Worm (Caenorhabditis elegans) whole organism, midembryonic: ENCODE measurements around the gene smk-1.

Experiments used
- ref-1 ChIP-seq: fragments of 200-800 bp; sonication (Bioruptor generic); conservative IDR thresholded peaks from 2 replicates; pipeline ENCODE4 v1.3.6; 2022; ENCODE audit warnings: missing genetic modification reagents, missing genetic modification characterization, missing compliant biosample characterization
- ztf-29 ChIP-seq: fragments of 200-800 bp; sonication (Bioruptor generic); IDR thresholded peaks from 2 replicates; pipeline ENCODE4 v1.3.6; 2022; ENCODE audit warnings: missing genetic modification reagents, missing genetic modification characterization, missing compliant biosample characterization

DNA sequence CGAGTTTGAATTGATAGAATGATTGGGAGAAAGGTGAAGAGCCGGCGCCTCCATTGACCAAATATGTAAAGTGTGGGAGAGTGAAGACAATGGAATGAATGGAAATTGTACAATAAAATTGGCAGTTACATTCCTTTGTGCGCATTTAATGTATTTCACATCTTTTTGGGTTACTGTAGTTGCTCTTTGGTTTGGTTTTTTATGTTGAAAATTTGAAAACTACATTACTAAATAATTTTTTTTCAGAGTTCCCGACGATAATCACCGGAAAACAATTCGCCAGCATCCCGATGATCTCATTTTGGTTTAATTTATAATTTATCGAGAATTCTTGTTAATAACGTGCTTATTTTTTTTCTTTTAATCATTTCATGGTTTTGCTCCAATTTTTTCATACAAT is 26.6 kb upstream of the smk-1 start, which contains the start of gene C10B5.1:
- no peak for TF ChIP-seq ref-1 (GFP tag; lab: Robert Waterston, UW)
- no peak for TF ChIP-seq ztf-29 (GFP tag; lab: Robert Waterston, UW)
